Fruit fly (Drosophila melanogaster) whole organism, embryonic: ENCODE results near the gene Rpt4.

Source experiments
- Blimp-1 ChIP-seq: fragments of 200-800 bp; sonication (Bioruptor generic); optimal IDR thresholded peaks from 3 replicates; lab custom pipeline; 2018; ENCODE audit warnings: missing biosample characterization, missing genetic modification characterization, mild to moderate bottlenecking, moderate library complexity, missing genetic modification reagents
- Bteb2 ChIP-seq: fragments of 200-800 bp; sonication (Bioruptor generic); optimal IDR thresholded peaks from 2 replicates; lab custom pipeline; 2016; ENCODE audit warnings: missing biosample characterization, missing genetic modification characterization
- CG11723 ChIP-seq: fragments of 200-800 bp; sonication (Bioruptor generic); optimal IDR thresholded peaks from 2 replicates; lab custom pipeline; 2017; ENCODE audit warnings: missing biosample characterization, mild to moderate bottlenecking, missing genetic modification characterization
- CG13296 ChIP-seq: fragments of 200-800 bp; sonication (Bioruptor generic); optimal IDR thresholded peaks from 3 replicates; lab custom pipeline; 2018; ENCODE audit warnings: missing biosample characterization, mild to moderate bottlenecking, missing genetic modification characterization
- CG13624 ChIP-seq: fragments of 200-800 bp; sonication (Bioruptor generic); optimal IDR thresholded peaks from 2 replicates; lab custom pipeline; 2016; ENCODE audit warnings: missing biosample characterization, missing genetic modification characterization
- CG13775 ChIP-seq: fragments of 200-800 bp; sonication (Bioruptor generic); optimal IDR thresholded peaks from 3 replicates; lab custom pipeline; 2017; ENCODE audit warnings: missing biosample characterization, mild to moderate bottlenecking, missing genetic modification characterization
- CG1529 ChIP-seq: fragments of 200-800 bp; sonication (Bioruptor generic); optimal IDR thresholded peaks from 3 replicates; lab custom pipeline; 2018; ENCODE audit warnings: missing biosample characterization, missing genetic modification characterization
- CG1602 ChIP-seq: fragments of 200-800 bp; sonication (Bioruptor generic); optimal IDR thresholded peaks from 3 replicates; lab custom pipeline; 2016; ENCODE audit warnings: missing biosample characterization, missing genetic modification characterization
- CG1603 ChIP-seq: fragments of 200-800 bp; sonication (Bioruptor generic); optimal IDR thresholded peaks from 2 replicates; lab custom pipeline; 2019; ENCODE audit warnings: missing biosample characterization, mild to moderate bottlenecking, missing genetic modification characterization, moderate library complexity
- CG17568 ChIP-seq: fragments of 200-800 bp; sonication (Bioruptor generic); optimal IDR thresholded peaks from 2 replicates; lab custom pipeline; 2018; ENCODE audit warnings: missing biosample characterization, mild to moderate bottlenecking, missing genetic modification characterization, moderate library complexity
- CG17612 ChIP-seq: fragments of 200-800 bp; sonication (Bioruptor generic); IDR thresholded peaks from 2 replicates; pipeline ENCODE4 v1.3.6; 2022; ENCODE audit warnings: missing biosample characterization, missing genetic modification characterization
- CG30020 ChIP-seq: fragments of 200-800 bp; optimal IDR thresholded peaks from 2 replicates; lab custom pipeline; 2019; ENCODE audit warnings: missing biosample characterization, mild to moderate bottlenecking, missing genetic modification characterization, moderate library complexity
- CG34224 ChIP-seq: fragments of 200-800 bp; sonication (Bioruptor generic); IDR thresholded peaks from 3 replicates; pipeline ENCODE4 v1.3.6; 2022; ENCODE audit warnings: missing biosample characterization, missing genetic modification characterization; ENCODE audit not compliant: partially characterized antibody
- CG4854 ChIP-seq: fragments of 200-800 bp; sonication (Bioruptor generic); optimal IDR thresholded peaks from 2 replicates; lab custom pipeline; 2016; ENCODE audit warnings: missing biosample characterization, missing genetic modification characterization, inconsistent platforms
- CG6254 ChIP-seq: fragments of 200-800 bp; sonication (Bioruptor generic); optimal IDR thresholded peaks from 3 replicates; lab custom pipeline; 2017; ENCODE audit warnings: mild to moderate bottlenecking, missing biosample characterization, missing genetic modification reagents, missing genetic modification characterization
- CG6654 ChIP-seq: fragments of 200-800 bp; sonication (Bioruptor generic); optimal IDR thresholded peaks from 2 replicates; lab custom pipeline; 2017; ENCODE audit warnings: missing biosample characterization, mild to moderate bottlenecking, missing genetic modification characterization
- CG7963 ChIP-seq: fragments of 200-800 bp; sonication (Bioruptor generic); IDR thresholded peaks from 3 replicates; pipeline ENCODE4 v1.3.6; 2022; ENCODE audit warnings: missing biosample characterization, missing genetic modification characterization; ENCODE audit not compliant: partially characterized antibody
- CG9727 ChIP-seq: fragments of 200-800 bp; sonication (Bioruptor generic); optimal IDR thresholded peaks from 3 replicates; lab custom pipeline; 2017; ENCODE audit warnings: missing biosample characterization, mild to moderate bottlenecking, missing genetic modification characterization
- Dfd ChIP-seq, 2 experiments: fragments of >200 bp; optimal IDR thresholded peaks; 2 replicates each; lab custom pipeline; 2017; ENCODE audit warnings: missing biosample characterization in 2 of 2, missing genetic modification characterization in 2 of 2
- Dref ChIP-seq: fragments of 200-800 bp; sonication (Bioruptor generic); IDR thresholded peaks from 2 replicates; pipeline ENCODE4 v1.3.6; 2022; ENCODE audit warnings: missing biosample characterization, missing genetic modification characterization
- Elba2 ChIP-seq: fragments of 200-800 bp; sonication (Bioruptor generic); optimal IDR thresholded peaks from 3 replicates; lab custom pipeline; 2016; ENCODE audit warnings: missing biosample characterization, missing genetic modification characterization
- Ets65A ChIP-seq: fragments of 200-800 bp; sonication (Bioruptor generic); peaks from one replicate; lab custom pipeline; 2016; ENCODE audit warnings: missing biosample characterization, missing genetic modification characterization
- Fer2 ChIP-seq: fragments of 200-800 bp; sonication (Bioruptor generic); optimal IDR thresholded peaks from 2 replicates; lab custom pipeline; 2018; ENCODE audit warnings: missing biosample characterization, mild to moderate bottlenecking, missing genetic modification characterization, moderate library complexity
- Fer3 ChIP-seq: fragments of 200-800 bp; sonication (Bioruptor generic); optimal IDR thresholded peaks from 2 replicates; lab custom pipeline; 2018; ENCODE audit warnings: missing biosample characterization, mild to moderate bottlenecking, missing genetic modification characterization, moderate library complexity
- Hr51 ChIP-seq, 2 experiments: fragments of 200-800 bp; sonication (Bioruptor generic); optimal IDR thresholded peaks; 2 replicates in 1 of 2; 3 replicates in 1 of 2; lab custom pipeline; 2016 to 2018; ENCODE audit warnings: missing biosample characterization in 2 of 2, missing genetic modification characterization in 2 of 2, mild to moderate bottlenecking in 1 of 2, moderate library complexity in 1 of 2
- Lhr ChIP-seq: fragments of 200-800 bp; sonication (Bioruptor generic); optimal IDR thresholded peaks from 3 replicates; lab custom pipeline; 2017; ENCODE audit warnings: mild to moderate bottlenecking, missing biosample characterization, missing genetic modification reagents, missing genetic modification characterization
- Lim3 ChIP-seq: fragments of 200-800 bp; sonication (Bioruptor generic); IDR thresholded peaks from 2 replicates; pipeline ENCODE4 v1.3.6; 2022; ENCODE audit warnings: missing biosample characterization, missing genetic modification characterization
- Mad ChIP-seq: fragments of 200-800 bp; sonication (Bioruptor generic); optimal IDR thresholded peaks from 2 replicates; lab custom pipeline; 2016; ENCODE audit warnings: missing biosample characterization, missing genetic modification characterization
- NFAT ChIP-seq: fragments of 200-800 bp; sonication (Bioruptor generic); IDR thresholded peaks from 2 replicates; pipeline ENCODE4 v1.3.6; 2022; ENCODE audit warnings: missing biosample characterization, missing genetic modification characterization
- Xrp1 ChIP-seq: fragments of 200-800 bp; sonication (Bioruptor generic); IDR thresholded peaks from 2 replicates; pipeline ENCODE4 v1.3.6; 2022; ENCODE audit warnings: missing biosample characterization, missing genetic modification characterization
- amos ChIP-seq: fragments of 200-800 bp; sonication (Bioruptor generic); IDR thresholded peaks from 2 replicates; pipeline ENCODE4 v1.3.6; 2022; ENCODE audit warnings: missing biosample characterization, missing genetic modification characterization; ENCODE audit not compliant: partially characterized antibody
- ap ChIP-seq: fragments of 200-800 bp; sonication (Bioruptor generic); IDR thresholded peaks from 2 replicates; pipeline ENCODE4 v1.3.6; 2022; ENCODE audit warnings: missing biosample characterization, missing genetic modification characterization
- ara ChIP-seq: fragments of 200-800 bp; sonication (Bioruptor generic); IDR thresholded peaks from 2 replicates; pipeline ENCODE4 v1.3.6; 2022; ENCODE audit warnings: missing biosample characterization, missing genetic modification characterization
- ato ChIP-seq: fragments of 200-800 bp; sonication (Bioruptor generic); IDR thresholded peaks from 2 replicates; pipeline ENCODE4 v1.3.6; 2022; ENCODE audit warnings: missing biosample characterization, missing genetic modification characterization; ENCODE audit not compliant: partially characterized antibody
- bbx ChIP-seq: fragments of 200-800 bp; sonication (Bioruptor generic); IDR thresholded peaks from 2 replicates; pipeline ENCODE4 v1.3.6; 2022; ENCODE audit warnings: missing biosample characterization, missing genetic modification characterization; ENCODE audit not compliant: partially characterized antibody
- bowl ChIP-seq: fragments of 200-800 bp; sonication (Bioruptor generic); IDR thresholded peaks from 2 replicates; pipeline ENCODE4 v1.3.6; 2022; ENCODE audit warnings: missing biosample characterization, missing genetic modification characterization
- danr ChIP-seq: fragments of 200-800 bp; sonication (Bioruptor generic); IDR thresholded peaks from 2 replicates; pipeline ENCODE4 v1.3.6; 2022; ENCODE audit warnings: missing biosample characterization, missing genetic modification characterization
- fd3F ChIP-seq: fragments of 200-800 bp; sonication (Bioruptor generic); optimal IDR thresholded peaks from 2 replicates; lab custom pipeline; 2018; ENCODE audit warnings: missing biosample characterization, mild to moderate bottlenecking, missing genetic modification characterization, moderate library complexity
- gce ChIP-seq: fragments of 200-800 bp; sonication (Bioruptor generic); IDR thresholded peaks from 3 replicates; pipeline ENCODE4 v1.3.6; 2022; ENCODE audit warnings: missing biosample characterization, missing genetic modification characterization
- gcm ChIP-seq: fragments of 200-800 bp; sonication (Bioruptor generic); optimal IDR thresholded peaks from 2 replicates; lab custom pipeline; 2019; ENCODE audit warnings: missing biosample characterization, mild to moderate bottlenecking, missing genetic modification characterization, moderate library complexity
- gfzf ChIP-seq: fragments of 200-800 bp; sonication (Bioruptor generic); optimal IDR thresholded peaks from 2 replicates; lab custom pipeline; 2016; ENCODE audit warnings: missing biosample characterization, mild to moderate bottlenecking, missing genetic modification characterization, moderate library complexity
- gsb-n ChIP-seq: fragments of 200-800 bp; sonication (Bioruptor generic); optimal IDR thresholded peaks from 3 replicates; lab custom pipeline; 2018; ENCODE audit warnings: missing biosample characterization, mild to moderate bottlenecking, missing genetic modification characterization
- lmd ChIP-seq: fragments of 200-800 bp; sonication (Bioruptor generic); IDR thresholded peaks from 2 replicates; pipeline ENCODE4 v1.3.6; 2022; ENCODE audit warnings: missing biosample characterization, missing genetic modification characterization
- maf-S ChIP-seq: fragments of 200-800 bp; sonication (Bioruptor generic); optimal IDR thresholded peaks from 2 replicates; lab custom pipeline; 2016; ENCODE audit warnings: missing biosample characterization, missing genetic modification characterization
- pros ChIP-seq: fragments of 200-800 bp; sonication (Bioruptor generic); optimal IDR thresholded peaks from 3 replicates; lab custom pipeline; 2019; ENCODE audit warnings: missing biosample characterization, mild to moderate bottlenecking, missing genetic modification characterization, moderate library complexity
- pum ChIP-seq: fragments of 200-800 bp; sonication (Bioruptor generic); optimal IDR thresholded peaks from 2 replicates; lab custom pipeline; 2016; ENCODE audit warnings: missing biosample characterization, missing genetic modification characterization
- pzg ChIP-seq: fragments of 200-800 bp; sonication (Bioruptor generic); optimal IDR thresholded peaks from 3 replicates; lab custom pipeline; 2018; ENCODE audit warnings: missing biosample characterization, mild to moderate bottlenecking, missing genetic modification characterization, moderate library complexity
- tin ChIP-seq: fragments of 200-800 bp; sonication (Bioruptor generic); optimal IDR thresholded peaks from 3 replicates; lab custom pipeline; 2016; ENCODE audit warnings: missing biosample characterization, missing genetic modification characterization
- tio ChIP-seq: fragments of 200-800 bp; sonication (Bioruptor generic); optimal IDR thresholded peaks from 2 replicates; lab custom pipeline; 2017; ENCODE audit warnings: missing biosample characterization, missing genetic modification characterization, inconsistent platforms
- zen2 ChIP-seq: fragments of 200-800 bp; sonication (Bioruptor generic); IDR thresholded peaks from 3 replicates; pipeline ENCODE4 v1.3.6; 2022; ENCODE audit warnings: missing biosample characterization, missing genetic modification characterization; ENCODE audit not compliant: partially characterized antibody
- zf30C ChIP-seq: fragments of 200-800 bp; sonication (Bioruptor generic); optimal IDR thresholded peaks from 3 replicates; lab custom pipeline; 2018; ENCODE audit warnings: missing biosample characterization, mild to moderate bottlenecking, missing genetic modification characterization

Rpt4 gene

DNA sequence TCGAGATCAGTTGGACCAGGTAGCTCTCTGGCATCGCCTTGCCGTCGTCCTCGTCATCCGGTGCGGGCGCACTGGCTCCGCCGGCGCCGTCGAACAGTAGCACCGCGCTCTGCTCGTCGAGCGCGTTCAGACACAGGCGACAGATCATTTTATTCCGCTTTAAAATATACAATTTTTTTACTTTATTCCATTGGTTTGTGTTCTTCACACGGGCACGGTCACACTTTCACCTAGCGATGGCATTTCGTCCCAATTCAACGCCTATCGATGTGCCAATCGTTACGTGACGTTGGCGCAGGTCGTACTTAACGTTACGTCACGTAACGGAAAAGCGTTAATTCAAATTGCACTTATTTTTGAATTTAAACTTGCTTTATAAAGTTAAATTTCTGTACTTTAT lies 10.0 kb upstream of the Rpt4 start, which contains the start of gene CG12219 (continued):
- TF ChIP-seq Lhr (peak; percentile 5), Ets65A (GFP tag; lab: Kevin White, UChicago) (no peak), ap (GFP tag; lab: Robert Waterston, UW) (no peak), CG7963 (GFP tag; lab: Robert Waterston, UW) (no peak), CG11723 (GFP tag; lab: Kevin White, UChicago) (no peak), CG13775 (GFP tag; lab: Kevin White, UChicago) (no peak), gcm (GFP tag; lab: Kevin White, UChicago) (no peak), Dref (GFP tag; lab: Robert Waterston, UW) (peak; percentile 68), CG6254 (GFP tag; lab: Kevin White, UChicago) (no peak), zen2 (peak; percentile 38; the same call in 1 of the 3 replicates), Mad (no peak), CG30020 (tag; lab: Kevin White, UChicago) (no peak), Blimp-1 (no peak), fd3F (GFP tag; lab: Kevin White, UChicago) (no peak), Hr51 (GFP tag; optimal IDR thresholded peaks at IDR 0.05; lab: Kevin White, UChicago) (no peak), tin (GFP tag; lab: Kevin White, UChicago) (no peak), pros (GFP tag; lab: Kevin White, UChicago) (no peak), Lim3 (GFP tag; lab: Robert Waterston, UW) (no peak), ato (GFP tag; lab: Robert Waterston, UW) (peak; percentile 10; the same call in 1 of the 2 replicates), CG1603 (tag; lab: Kevin White, UChicago) (no peak), Elba2 (no peak), amos (GFP tag; lab: Robert Waterston, UW) (peak; percentile 71; the same call in 1 of the 2 replicates), tio (GFP tag; lab: Kevin White, UChicago) (no peak), Fer3 (tag; lab: Kevin White, UChicago) (no peak), Xrp1 (GFP tag; lab: Robert Waterston, UW) (no peak), danr (no peak), CG17568 (no peak), CG34224 (GFP tag; lab: Robert Waterston, UW) (peak; percentile 73), NFAT (GFP tag; lab: Robert Waterston, UW) (no peak), CG17612 (GFP tag; lab: Robert Waterston, UW) (no peak), Bteb2 (no peak), pum (GFP tag; lab: Kevin White, UChicago) (no peak), bowl (GFP tag; lab: Robert Waterston, UW) (no peak), bbx (peak; percentile 50), CG1529 (GFP tag; lab: Kevin White, UChicago) (no peak), zf30C (no peak), Dfd (GFP tag; optimal IDR thresholded peaks at IDR 0.05; lab: Kevin White, UChicago) (no peak), Fer2 (tag; lab: Kevin White, UChicago) (no peak), pzg (GFP tag; lab: Kevin White, UChicago) (peak; percentile 72), gce (no peak), CG13296 (GFP tag; lab: Kevin White, UChicago) (no peak), CG13624 (GFP tag; lab: Kevin White, UChicago) (no peak), CG1602 (GFP tag; lab: Kevin White, UChicago) (no peak), CG4854 (GFP tag; lab: Kevin White, UChicago) (no peak), CG9727 (no peak), ara (GFP tag; lab: Robert Waterston, UW) (no peak), lmd (GFP tag; lab: Robert Waterston, UW) (no peak), gsb-n (tag; lab: Kevin White, UChicago) (no peak), CG6654 (GFP tag; lab: Kevin White, UChicago) (no peak), maf-S (GFP tag; lab: Kevin White, UChicago) (no peak), gfzf (GFP tag; lab: Kevin White, UChicago) (peak; percentile 65)
